Worm (Caenorhabditis elegans): ENCODE data around the gene T10D4.7.

- TF ChIP-seq him-1 (tag; optimal IDR thresholded peaks at IDR 0.05) (no peak), W03F9.2 (tag; optimal IDR thresholded peaks at IDR 0.05) (no peak), dao-5 (tag; optimal IDR thresholded peaks at IDR 0.05) (no peak)
Observed at ce11 chrII:3111147-3111546, 6.4 kb upstream of the T10D4.7 start, which contains the start of gene Y25C1A.13.

All from whole organism, L4/young adult.